Worm (Caenorhabditis elegans): Measurements from ENCODE around the gene asm-1.

ce11 chrII:6889580-6889922 lies 20.3 kb upstream of the asm-1 start:
- TF ChIP-seq Y56A3A.18 (GFP tag; IDR thresholded peaks at IDR 0.05) (no peak), F37B4.10 (GFP tag; IDR thresholded peaks at IDR 0.05) (0 out of 2 replicates have a peak, but pooled peaks have one; percentile 70), K11D2.4 (GFP tag; IDR thresholded peaks at IDR 0.05) (no peak), B0336.3 (GFP tag; IDR thresholded peaks at IDR 0.05) (no peak), ztf-6 (GFP tag; IDR thresholded peaks at IDR 0.05) (no peak), madf-3 (GFP tag; IDR thresholded peaks at IDR 0.05) (no peak), somi-1 (GFP tag; optimal IDR thresholded peaks at IDR 0.05) (peak; percentile 43), ccch-3 (GFP tag; optimal IDR thresholded peaks at IDR 0.05) (no peak), ztf-18 (tag; optimal IDR thresholded peaks at IDR 0.05) (no peak)

Measured in whole organism, young adult.